Fruit fly (Drosophila melanogaster): ENCODE measurements around the gene Rpn7.

Gene Rpn7

dm6 chr3R:22503630-22504029, 41.8 kb upstream of the Rpn7 start (continued):
- peak; percentile 76 for TF ChIP-seq CG18599 (GFP tag; optimal IDR thresholded peaks at IDR 0.05)
- TF ChIP-seq prd (optimal IDR thresholded peaks at IDR 0.05) = no peak
- TF ChIP-seq prd (GFP tag; IDR thresholded peaks at IDR 0.05) = peak; percentile 40; the same call in 1 of the 3 replicates
- TF ChIP-seq scrt (GFP tag; optimal IDR thresholded peaks at IDR 0.05) = peak; percentile 16
- peak; percentile 59 for TF ChIP-seq Rfx (GFP tag; IDR thresholded peaks at IDR 0.05)
- 0 out of 2 replicates have a peak, but pooled peaks have one; percentile 38 for TF ChIP-seq CG32532 (GFP tag; IDR thresholded peaks at IDR 0.05)
- TF ChIP-seq CG15514 (GFP tag; optimal IDR thresholded peaks at IDR 0.05) = peak; percentile 17
- no peak for TF ChIP-seq CG9609 (GFP tag; optimal IDR thresholded peaks at IDR 0.05)
- peak; percentile 58 for TF ChIP-seq CG2120 (GFP tag; optimal IDR thresholded peaks at IDR 0.05)
- TF ChIP-seq CG13894 (tag; optimal IDR thresholded peaks at IDR 0.05) = peak; percentile 48
- peak; percentile 34 for TF ChIP-seq gem (tag; optimal IDR thresholded peaks at IDR 0.05)
- peak; percentile 49; the same call in 1 of the 2 replicates for TF ChIP-seq sob (GFP tag; IDR thresholded peaks at IDR 0.05)
- peak; percentile 66 for TF ChIP-seq CG12769 (tag; optimal IDR thresholded peaks at IDR 0.05)
- 0 out of 3 replicates have a peak, but pooled peaks have one; percentile 11 for TF ChIP-seq H15 (GFP tag; IDR thresholded peaks at IDR 0.05)
- TF ChIP-seq Atf6 (GFP tag; IDR thresholded peaks at IDR 0.05) = 0 out of 2 replicates have a peak, but pooled peaks have one; percentile 35
- TF ChIP-seq Hand (GFP tag; optimal IDR thresholded peaks at IDR 0.05) = peak; percentile 3
- TF ChIP-seq CG7556 (GFP tag; optimal IDR thresholded peaks at IDR 0.05) = peak; percentile 28

DNA sequence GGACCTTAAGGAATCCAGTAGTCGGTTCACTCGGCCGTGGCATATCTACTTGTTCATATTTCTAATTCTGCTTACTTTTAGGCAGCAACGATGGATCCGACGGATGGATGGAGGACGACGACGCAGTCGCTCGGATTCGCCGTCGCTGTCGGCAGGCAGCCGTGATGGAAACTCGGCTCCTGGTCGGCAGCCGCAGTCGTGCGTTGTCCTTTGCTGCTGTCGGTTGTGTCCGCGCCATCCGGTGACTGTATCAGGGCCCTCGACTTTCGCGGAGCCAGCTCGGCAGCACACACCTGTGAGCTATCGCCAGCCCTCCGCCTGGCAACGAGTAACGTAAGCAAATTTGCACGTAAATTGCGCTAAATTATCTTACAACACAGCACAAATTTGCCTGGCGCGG, 35.2 kb upstream of the Rpn7 start, which contains the start of gene Octbeta1R:
Octbeta1R (plus strand) TSS at position 191 of the 400 bp plus-strand sequence.
- no peak for TF ChIP-seq CG12104 (GFP tag; optimal IDR thresholded peaks at IDR 0.05)
- TF ChIP-seq Deaf1 (tag; optimal IDR thresholded peaks at IDR 0.05) = peak; percentile 94
- TF ChIP-seq CG9609 (GFP tag; optimal IDR thresholded peaks at IDR 0.05) = no peak
- TF ChIP-seq CG9876 (GFP tag; optimal IDR thresholded peaks at IDR 0.05) = no peak
- no peak for TF ChIP-seq CG32532 (GFP tag; IDR thresholded peaks at IDR 0.05)
- peak; percentile 57 for TF ChIP-seq CG13894 (tag; optimal IDR thresholded peaks at IDR 0.05)
- no peak for TF ChIP-seq NfI (GFP tag; optimal IDR thresholded peaks at IDR 0.05)
- no peak for TF ChIP-seq ERR (GFP tag; optimal IDR thresholded peaks at IDR 0.05)
- TF ChIP-seq CG8944 (GFP tag; optimal IDR thresholded peaks at IDR 0.05) = no peak
- no peak for TF ChIP-seq sens-2 (GFP tag; IDR thresholded peaks at IDR 0.05)
- TF ChIP-seq CG14860 (GFP tag; IDR thresholded peaks at IDR 0.05; ENCODE audit: partially characterized antibody) = 0 out of 3 replicates have a peak, but pooled peaks have one; percentile 12
- no peak for TF ChIP-seq jumu (GFP tag; optimal IDR thresholded peaks at IDR 0.05)
- no peak for TF ChIP-seq pb (GFP tag; optimal IDR thresholded peaks at IDR 0.05)
- no peak for TF ChIP-seq CG14441 (GFP tag; IDR thresholded peaks at IDR 0.05)
- TF ChIP-seq CG15514 (GFP tag; optimal IDR thresholded peaks at IDR 0.05) = no peak
- no peak for TF ChIP-seq CG10209 (GFP tag; optimal IDR thresholded peaks at IDR 0.05)
- TF ChIP-seq Med (GFP tag) = peak; percentile 22
- TF ChIP-seq so (GFP tag; IDR thresholded peaks at IDR 0.05) = no peak
- 0 out of 3 replicates have a peak, but pooled peaks have one; percentile 1 for TF ChIP-seq row (GFP tag; IDR thresholded peaks at IDR 0.05)
- TF ChIP-seq abd-A (tag; optimal IDR thresholded peaks at IDR 0.05) = peak; percentile 16

DNA sequence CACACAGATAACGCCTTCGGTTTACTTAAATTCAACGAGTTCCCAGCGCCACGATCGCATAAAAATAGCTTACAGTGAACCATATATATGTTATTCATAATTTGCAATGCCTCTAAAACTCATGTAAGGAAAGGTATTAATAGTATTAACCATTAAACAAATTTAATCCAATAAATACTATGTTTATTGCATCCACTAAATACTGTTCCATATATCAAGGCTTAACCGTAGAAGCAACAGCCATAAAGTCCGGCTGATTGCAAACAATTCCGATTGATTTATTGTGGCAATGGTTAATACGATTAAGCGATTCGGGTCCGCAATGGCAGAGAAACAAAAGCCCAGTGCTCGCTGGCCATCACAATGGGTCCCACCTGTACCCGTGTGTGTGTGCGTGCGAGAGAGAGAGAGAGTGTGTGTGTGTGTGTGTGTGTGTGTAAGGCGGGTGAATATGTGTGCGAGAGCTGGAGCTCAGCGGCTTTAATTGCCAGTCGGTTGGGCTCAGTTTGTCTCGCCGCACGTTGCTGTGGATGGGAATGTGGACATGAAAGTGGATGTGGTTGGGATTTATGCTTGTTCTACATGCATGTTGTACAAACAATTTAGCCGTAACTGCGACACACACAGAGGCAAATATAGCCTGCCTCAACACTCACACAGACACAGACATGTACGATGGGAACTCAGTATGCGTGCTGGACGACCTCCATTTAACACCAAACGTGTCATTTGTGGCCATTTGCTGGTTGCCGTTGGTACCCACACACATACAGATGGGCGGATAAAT, 32.9 kb upstream of the Rpn7 start:
- TF ChIP-seq pfk (GFP tag; optimal IDR thresholded peaks at IDR 0.05) (no peak), CG17359 (tag; optimal IDR thresholded peaks at IDR 0.05) (peak; percentile 48), CG5245 (GFP tag; optimal IDR thresholded peaks at IDR 0.05) (no peak), Ptx1 (GFP tag; IDR thresholded peaks at IDR 0.05) (0 out of 2 replicates have a peak, but pooled peaks have one; percentile 29), zfh2 (GFP tag; optimal IDR thresholded peaks at IDR 0.05) (no peak), NC2β (GFP tag; optimal IDR thresholded peaks at IDR 0.05) (no peak), CG7987 (GFP tag; optimal IDR thresholded peaks at IDR 0.05) (no peak), Bgb (GFP tag; IDR thresholded peaks at IDR 0.05; ENCODE audit: partially characterized antibody) (no peak), Doc2 (GFP tag; IDR thresholded peaks at IDR 0.05) (no peak), seq (GFP tag; IDR thresholded peaks at IDR 0.05) (no peak), tin (GFP tag; optimal IDR thresholded peaks at IDR 0.05) (peak; percentile 36), CG5953 (GFP tag; IDR thresholded peaks at IDR 0.05) (no peak), CG15514 (GFP tag; optimal IDR thresholded peaks at IDR 0.05) (peak; percentile 0), CG14050 (GFP tag; IDR thresholded peaks at IDR 0.05) (0 out of 3 replicates have a peak, but pooled peaks have one; percentile 35), Hmr (GFP tag; optimal IDR thresholded peaks at IDR 0.05) (peak; percentile 41), en (GFP tag; optimal IDR thresholded peaks at IDR 0.05) (no peak)
